Fruit fly (Drosophila melanogaster) whole organism, embryonic: ENCODE measurements around the gene sr.
A peak's percentile ranks its signal among the peaks of the same experiment; 100 is the strongest.

Source experiments
- Antp ChIP-seq: fragments of 200-800 bp; sonication (Bioruptor generic); optimal IDR thresholded peaks from 3 replicates; lab custom pipeline; 2016; ENCODE audit warnings: missing biosample characterization, missing genetic modification characterization
- Awh ChIP-seq: fragments of 200-800 bp; sonication (Bioruptor generic); IDR thresholded peaks from 2 replicates; pipeline ENCODE4, ENCODE4 v1.3.6; 2022; ENCODE audit warnings: missing biosample characterization, missing genetic modification characterization
- C15 ChIP-seq: fragments of 200-800 bp; sonication (Bioruptor generic); IDR thresholded peaks from 3 replicates; pipeline ENCODE4 v1.3.6; 2022; ENCODE audit warnings: missing biosample characterization, missing genetic modification characterization
- CG11456 ChIP-seq: fragments of 200-800 bp; sonication (Bioruptor generic); IDR thresholded peaks from 3 replicates; pipeline ENCODE4 v1.3.6; 2022; ENCODE audit warnings: missing biosample characterization, missing genetic modification characterization
- CG11504 ChIP-seq: fragments of 200-800 bp; sonication (Bioruptor generic); optimal IDR thresholded peaks from 3 replicates; lab custom pipeline; 2019; ENCODE audit warnings: missing biosample characterization, mild to moderate bottlenecking, missing genetic modification characterization, moderate library complexity
- CG11560 ChIP-seq: fragments of 200-800 bp; sonication (Bioruptor generic); IDR thresholded peaks from 3 replicates; pipeline ENCODE4 v1.3.6; 2022; ENCODE audit warnings: missing biosample characterization, missing genetic modification characterization
- CG12744 ChIP-seq: fragments of 200-800 bp; sonication (Bioruptor generic); optimal IDR thresholded peaks from 2 replicates; lab custom pipeline; 2016; ENCODE audit warnings: missing biosample characterization, missing genetic modification characterization
- CG12769 ChIP-seq: fragments of 200-800 bp; sonication (Bioruptor generic); optimal IDR thresholded peaks from 2 replicates; lab custom pipeline; 2019; ENCODE audit warnings: missing biosample characterization, mild to moderate bottlenecking, missing genetic modification characterization, moderate library complexity
- CG13287 ChIP-seq: fragments of 200-800 bp; sonication (Bioruptor generic); IDR thresholded peaks from 2 replicates; pipeline ENCODE4 v1.3.6; 2022; ENCODE audit warnings: missing biosample characterization, missing genetic modification characterization; ENCODE audit not compliant: partially characterized antibody
- CG15479 ChIP-seq: fragments of 200-800 bp; sonication (Bioruptor generic); optimal IDR thresholded peaks from 3 replicates; lab custom pipeline; 2019; ENCODE audit warnings: missing biosample characterization, mild to moderate bottlenecking, missing genetic modification characterization, moderate library complexity
- CG17829 ChIP-seq: fragments of 200-800 bp; optimal IDR thresholded peaks from 2 replicates; lab custom pipeline; 2019; ENCODE audit warnings: missing biosample characterization, mild to moderate bottlenecking, missing genetic modification characterization, moderate library complexity
- CG33557 ChIP-seq: fragments of 200-800 bp; sonication (Bioruptor generic); optimal IDR thresholded peaks from 2 replicates; lab custom pipeline; 2019; ENCODE audit warnings: missing biosample characterization, mild to moderate bottlenecking, missing genetic modification characterization, moderate library complexity
- CG4328 ChIP-seq: fragments of 200-800 bp; sonication (Bioruptor generic); optimal IDR thresholded peaks from 3 replicates; lab custom pipeline; 2017; ENCODE audit warnings: missing biosample characterization, missing genetic modification reagents, missing genetic modification characterization
- CG4730 ChIP-seq: fragments of 200-800 bp; sonication (Bioruptor generic); IDR thresholded peaks from 2 replicates; pipeline ENCODE4 v1.3.6; 2022; ENCODE audit warnings: missing biosample characterization, missing genetic modification characterization
- CG7357 ChIP-seq: fragments of 200-800 bp; sonication (Bioruptor generic); IDR thresholded peaks from 3 replicates; pipeline ENCODE4 v1.3.6; 2022; ENCODE audit warnings: missing biosample characterization, missing genetic modification characterization
- CG7745 ChIP-seq: fragments of 200-800 bp; sonication (Bioruptor generic); optimal IDR thresholded peaks from 2 replicates; lab custom pipeline; 2018; ENCODE audit warnings: missing biosample characterization, mild to moderate bottlenecking, missing genetic modification characterization, moderate library complexity
- CkIIα-i1 ChIP-seq: fragments of 200-800 bp; sonication (Bioruptor generic); IDR thresholded peaks from 2 replicates; pipeline ENCODE4 v1.3.6; 2022; ENCODE audit warnings: missing biosample characterization, missing genetic modification characterization
- Mad ChIP-seq: fragments of 200-800 bp; sonication (Bioruptor generic); optimal IDR thresholded peaks from 2 replicates; lab custom pipeline; 2016; ENCODE audit warnings: missing biosample characterization, missing genetic modification characterization
- NC2β ChIP-seq: fragments of 200-800 bp; sonication (Bioruptor generic); optimal IDR thresholded peaks from 2 replicates; lab custom pipeline; 2016; ENCODE audit warnings: missing biosample characterization, missing genetic modification characterization
- Nf-YB ChIP-seq: fragments of 200-800 bp; sonication (Bioruptor generic); optimal IDR thresholded peaks from 3 replicates; lab custom pipeline; 2019; ENCODE audit warnings: missing biosample characterization, mild to moderate bottlenecking, missing genetic modification characterization, moderate library complexity
- Nf-YC ChIP-seq: fragments of 200-800 bp; optimal IDR thresholded peaks from 3 replicates; lab custom pipeline; 2019; ENCODE audit warnings: missing biosample characterization, mild to moderate bottlenecking, missing genetic modification characterization, moderate library complexity
- PHDP ChIP-seq: fragments of 200-800 bp; sonication (Bioruptor generic); optimal IDR thresholded peaks from 3 replicates; lab custom pipeline; 2018; ENCODE audit warnings: missing biosample characterization, mild to moderate bottlenecking, missing genetic modification characterization, moderate library complexity
- aop ChIP-seq: fragments of 200-800 bp; sonication (Bioruptor generic); IDR thresholded peaks from 2 replicates; pipeline ENCODE4 v1.3.6; 2022; ENCODE audit warnings: missing biosample characterization, missing genetic modification characterization
- ato ChIP-seq: fragments of 200-800 bp; sonication (Bioruptor generic); IDR thresholded peaks from 2 replicates; pipeline ENCODE4 v1.3.6; 2022; ENCODE audit warnings: missing biosample characterization, missing genetic modification characterization; ENCODE audit not compliant: partially characterized antibody
- cad ChIP-seq: fragments of >200 bp; optimal IDR thresholded peaks from 2 replicates; lab custom pipeline; 2017; ENCODE audit warnings: missing biosample characterization, missing genetic modification characterization
- cg ChIP-seq: fragments of 200-800 bp; sonication (Bioruptor generic); optimal IDR thresholded peaks from 3 replicates; lab custom pipeline; 2019; ENCODE audit warnings: missing biosample characterization, mild to moderate bottlenecking, missing genetic modification characterization, moderate library complexity
- chinmo ChIP-seq: fragments of 200-800 bp; sonication (Bioruptor generic); IDR thresholded peaks from 4 replicates; pipeline ENCODE4 v1.3.6; 2022; ENCODE audit warnings: missing biosample characterization, missing genetic modification characterization; ENCODE audit not compliant: partially characterized antibody
- crol ChIP-seq: fragments of 200-800 bp; sonication (Bioruptor generic); IDR thresholded peaks from 2 replicates; pipeline ENCODE4 v1.3.6; 2022; ENCODE audit warnings: missing biosample characterization, missing genetic modification characterization
- hkb ChIP-seq, 2 experiments: fragments of 200-800 bp in 1 of 2; fragments of >200 bp in 1 of 2; sonication (Bioruptor generic) in 1 of 2; IDR thresholded peaks in 1 of 2; optimal IDR thresholded peaks in 1 of 2; 2 replicates each; pipeline versions ENCODE4 v1.3.6 to Lab custom; 2017 to 2022; ENCODE audit warnings: missing biosample characterization in 1 of 2, missing genetic modification characterization in 1 of 2
- insv ChIP-seq, 2 experiments: fragments of 200-800 bp; sonication (Bioruptor generic); optimal IDR thresholded peaks; 3 replicates each; lab custom pipeline; 2016 to 2018; ENCODE audit warnings: missing biosample characterization in 2 of 2, missing genetic modification characterization in 2 of 2
- mirr ChIP-seq: fragments of 200-800 bp; sonication (Bioruptor generic); optimal IDR thresholded peaks from 3 replicates; lab custom pipeline; 2018; ENCODE audit warnings: missing biosample characterization, mild to moderate bottlenecking, missing genetic modification characterization
- pros ChIP-seq: fragments of 200-800 bp; sonication (Bioruptor generic); optimal IDR thresholded peaks from 3 replicates; lab custom pipeline; 2019; ENCODE audit warnings: missing biosample characterization, mild to moderate bottlenecking, missing genetic modification characterization, moderate library complexity
- pum ChIP-seq: fragments of 200-800 bp; sonication (Bioruptor generic); optimal IDR thresholded peaks from 2 replicates; lab custom pipeline; 2016; ENCODE audit warnings: missing biosample characterization, missing genetic modification characterization
- scrt ChIP-seq: fragments of 200-800 bp; sonication (Bioruptor generic); optimal IDR thresholded peaks from 2 replicates; lab custom pipeline; 2018; ENCODE audit warnings: missing biosample characterization, mild to moderate bottlenecking, missing genetic modification characterization, moderate library complexity
- sd ChIP-seq: fragments of 200-800 bp; sonication (Bioruptor generic); optimal IDR thresholded peaks from 3 replicates; lab custom pipeline; 2018; ENCODE audit warnings: missing biosample characterization, mild to moderate bottlenecking, missing genetic modification characterization, moderate library complexity
- sens ChIP-seq: fragments of 200-800 bp; sonication (Bioruptor generic); peaks from one replicate; lab custom pipeline; 2016; ENCODE audit warnings: missing biosample characterization, missing genetic modification characterization
- so ChIP-seq: fragments of 200-800 bp; sonication (Bioruptor generic); IDR thresholded peaks from 3 replicates; pipeline ENCODE4 v1.3.6; 2022; ENCODE audit warnings: missing biosample characterization, missing genetic modification characterization
- sqz ChIP-seq: fragments of 200-800 bp; sonication (Bioruptor generic); optimal IDR thresholded peaks from 3 replicates; lab custom pipeline; 2018; ENCODE audit warnings: missing biosample characterization, mild to moderate bottlenecking, missing genetic modification characterization
- sr ChIP-seq: fragments of 200-800 bp; sonication (Bioruptor generic); IDR thresholded peaks from 3 replicates; pipeline ENCODE4 v1.3.6; 2022; ENCODE audit warnings: missing biosample characterization, missing genetic modification characterization
- twi ChIP-seq: fragments of 200-800 bp; optimal IDR thresholded peaks from 2 replicates; lab custom pipeline; 2019; ENCODE audit warnings: missing biosample characterization, mild to moderate bottlenecking, missing genetic modification characterization, moderate library complexity
- zen2 ChIP-seq: fragments of 200-800 bp; sonication (Bioruptor generic); IDR thresholded peaks from 3 replicates; pipeline ENCODE4 v1.3.6; 2022; ENCODE audit warnings: missing biosample characterization, missing genetic modification characterization; ENCODE audit not compliant: partially characterized antibody
- zfh2 ChIP-seq: fragments of 200-800 bp; sonication (Bioruptor generic); optimal IDR thresholded peaks from 2 replicates; lab custom pipeline; 2016; ENCODE audit warnings: missing biosample characterization, missing genetic modification characterization

Gene sr

dm6 chr3R:18117525-18117924 is 26.9 kb downstream of the sr start:
- peak; percentile 18 for TF ChIP-seq CG12769
- TF ChIP-seq crol (GFP tag; lab: Robert Waterston, UW): peak; percentile 65; the same call in 1 of the 2 replicates
- no peak for TF ChIP-seq hkb (optimal IDR thresholded peaks at IDR 0.05; lab: Kevin White, UChicago)
- TF ChIP-seq hkb (GFP tag; IDR thresholded peaks at IDR 0.05; lab: Robert Waterston, UW): no peak
- no peak for TF ChIP-seq CG4328 (GFP tag; lab: Kevin White, UChicago)
- no peak for TF ChIP-seq Mad (GFP tag; lab: Kevin White, UChicago)
- no peak for TF ChIP-seq aop (GFP tag; lab: Robert Waterston, UW)
- peak; percentile 78 for TF ChIP-seq sr (GFP tag; lab: Robert Waterston, UW)
- TF ChIP-seq so: peak; percentile 14; the same call in 1 of the 3 replicates
- peak; percentile 34 for TF ChIP-seq sd

dm6 chr3R:18118239-18118638 is 27.6 kb downstream of the sr start:
- TF ChIP-seq Nf-YC (tag; lab: Kevin White, UChicago) (peak; percentile 64), Nf-YB (peak; percentile 88), CkIIα-i1 (GFP tag; lab: Robert Waterston, UW) (no peak)

dm6 chr3R:18118695-18119094 is 28.1 kb downstream of the sr start:
- TF ChIP-seq chinmo (GFP tag; lab: Robert Waterston, UW): 0 out of 4 replicates have a peak, but pooled peaks have one; percentile 19
- no peak for TF ChIP-seq CG4730
- 0 out of 3 replicates have a peak, but pooled peaks have one; percentile 14 for TF ChIP-seq CG11456 (GFP tag; lab: Robert Waterston, UW)
- TF ChIP-seq sr (GFP tag; lab: Robert Waterston, UW): peak; percentile 94
- peak; percentile 75 for TF ChIP-seq CG15479 (GFP tag; lab: Kevin White, UChicago)
- peak; percentile 35 for TF ChIP-seq twi (tag; lab: Kevin White, UChicago)
- no peak for TF ChIP-seq CG7357 (GFP tag; lab: Robert Waterston, UW)
- TF ChIP-seq cg (GFP tag; lab: Kevin White, UChicago): peak; percentile 36
- TF ChIP-seq, all 482 proteins: peak for 6

dm6 chr3R:18121385-18122151 is 31.0 kb downstream of the sr start:
- TF ChIP-seq sqz (GFP tag; lab: Kevin White, UChicago) (peak; percentile 11), ato (peak; percentile 15; the same call in 1 of the 2 replicates), Antp (GFP tag; lab: Kevin White, UChicago) (no peak), pros (GFP tag; lab: Kevin White, UChicago) (peak; percentile 37), C15 (GFP tag; lab: Robert Waterston, UW) (no peak), NC2β (GFP tag; lab: Kevin White, UChicago) (peak; percentile 13), insv (GFP tag; optimal IDR thresholded peaks at IDR 0.05; lab: Kevin White, UChicago) (peak in 1 of 2 experiments; percentile 61), Nf-YB (peak; percentile 100), zen2 (GFP tag; lab: Robert Waterston, UW) (peak; percentile 53; the same call in 2 of the 3 replicates), CG33557 (peak; percentile 24), CG11560 (tag; lab: Robert Waterston, UW) (no peak), cg (GFP tag; lab: Kevin White, UChicago) (peak; percentile 97), scrt (GFP tag; lab: Kevin White, UChicago) (peak; percentile 99), cad (GFP tag; lab: Kevin White, UChicago) (peak; percentile 31), PHDP (tag; lab: Kevin White, UChicago) (peak; percentile 9), CG7745 (tag; lab: Kevin White, UChicago) (no peak), CG13287 (GFP tag; lab: Robert Waterston, UW) (peak; percentile 51), pum (GFP tag; lab: Kevin White, UChicago) (no peak), crol (GFP tag; lab: Robert Waterston, UW) (peak; percentile 16; the same call in 1 of the 2 replicates), Nf-YC (tag; lab: Kevin White, UChicago) (peak; percentile 99), chinmo (GFP tag; lab: Robert Waterston, UW) (peak; percentile 95; the same call in 3 of the 4 replicates), zfh2 (no peak), sens (GFP tag; lab: Kevin White, UChicago) (peak; percentile 81), CG11504 (tag; lab: Kevin White, UChicago) (peak; percentile 11), CG12744 (GFP tag; lab: Kevin White, UChicago) (no peak), mirr (GFP tag; lab: Kevin White, UChicago) (peak; percentile 8), Awh (GFP tag; lab: Robert Waterston, UW) (no peak), CG17829 (tag; lab: Kevin White, UChicago) (peak; percentile 22)
